Fruit fly (Drosophila melanogaster): ENCODE results near the gene Top2.

DNA sequence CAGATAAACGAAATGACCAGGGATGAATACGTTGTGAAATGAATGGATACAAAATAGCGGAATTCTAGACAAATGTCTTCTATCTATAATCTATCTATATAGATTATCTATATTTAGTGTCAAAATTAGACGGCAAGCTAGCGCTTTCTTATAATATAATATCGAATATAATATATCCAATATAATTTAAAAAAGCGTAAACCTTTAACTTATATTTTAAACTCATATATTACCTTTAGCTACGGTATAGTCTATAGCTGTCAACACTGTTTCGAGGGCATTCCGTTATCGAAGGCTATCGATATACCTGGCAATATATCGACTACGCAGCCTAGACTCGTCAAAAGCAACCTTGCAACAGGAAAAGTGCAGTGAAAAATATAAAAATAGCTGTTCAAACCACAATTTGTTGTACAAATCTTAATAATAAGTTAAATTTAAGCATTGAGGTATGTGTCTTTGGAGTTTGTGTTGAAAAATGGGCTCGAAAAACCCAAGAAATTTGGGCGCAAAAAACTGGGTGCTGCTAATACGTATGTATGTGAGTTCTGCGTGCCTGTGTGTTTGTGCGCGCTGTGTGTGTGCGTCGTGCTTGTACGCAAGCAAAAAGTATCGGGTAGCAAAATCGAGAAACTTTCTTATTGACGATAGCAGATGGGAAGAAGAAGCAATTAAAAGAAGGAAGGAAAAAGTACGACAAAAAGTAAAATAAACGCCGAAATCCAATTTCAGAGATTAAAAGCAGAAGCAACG lies 39.8 kb upstream of the Top2 start, which contains the start of the genes swm and Ctu2:
- TF ChIP-seq CG34367 (tag; optimal IDR thresholded peaks at IDR 0.05) (no peak), CG17806 (tag; optimal IDR thresholded peaks at IDR 0.05) (no peak), CG13204 (GFP tag; optimal IDR thresholded peaks at IDR 0.05) (no peak)

Data from whole organism, pupa.